Fruit fly (Drosophila melanogaster): ENCODE data around the gene Mtp.

- TF ChIP-seq psq (optimal IDR thresholded peaks at IDR 0.05): no peak
- no peak for TF ChIP-seq h (optimal IDR thresholded peaks at IDR 0.05)
- no peak for TF ChIP-seq Sin3A (optimal IDR thresholded peaks at IDR 0.05)
- no peak for TF ChIP-seq insv (optimal IDR thresholded peaks at IDR 0.05)
- no peak for TF ChIP-seq ttk (optimal IDR thresholded peaks at IDR 0.05)
These were observed 14.7 kb upstream of the Mtp start for dm6 chr2L:20937395-20937794.
